Fruit fly (Drosophila melanogaster) whole organism, pupa: ENCODE measurements around the gene Arfip.

Experiments used
- CG12605 ChIP-seq: fragments of 200-800 bp; sonication (Bioruptor generic); IDR thresholded peaks from 2 replicates; pipeline ENCODE4 v1.3.6; 2022; ENCODE audit warnings: missing biosample characterization, missing genetic modification characterization
- CG8301 ChIP-seq: fragments of 200-800 bp; sonication (Bioruptor generic); optimal IDR thresholded peaks from 2 replicates; lab custom pipeline; 2018; ENCODE audit warnings: missing biosample characterization, mild to moderate bottlenecking, missing genetic modification characterization
- CG9948 ChIP-seq: fragments of 200-800 bp; sonication (Bioruptor generic); optimal IDR thresholded peaks from 2 replicates; lab custom pipeline; 2018; ENCODE audit warnings: missing biosample characterization, mild to moderate bottlenecking, missing genetic modification characterization, moderate library complexity
- D1 ChIP-seq: fragments of 200-800 bp; sonication (Bioruptor generic); optimal IDR thresholded peaks from 2 replicates; lab custom pipeline; 2018; ENCODE audit warnings: missing biosample characterization, mild to moderate bottlenecking, missing genetic modification characterization, moderate library complexity
- EcR ChIP-seq: fragments of 200-800 bp; sonication (Bioruptor generic); optimal IDR thresholded peaks from 3 replicates; lab custom pipeline; 2019; ENCODE audit warnings: missing biosample characterization, missing genetic modification characterization, mild to moderate bottlenecking, moderate library complexity, missing genetic modification reagents
- Ets98B ChIP-seq: fragments of 200-800 bp; sonication (Bioruptor generic); IDR thresholded peaks from 2 replicates; pipeline ENCODE4 v1.3.6; 2022; ENCODE audit warnings: missing biosample characterization, missing genetic modification characterization
- Snoo ChIP-seq: fragments of 200-800 bp; sonication (Bioruptor generic); optimal IDR thresholded peaks from 3 replicates; lab custom pipeline; 2017; ENCODE audit warnings: missing biosample characterization, mild to moderate bottlenecking, missing genetic modification characterization, inconsistent platforms
- fd96Ca ChIP-seq: fragments of 200-800 bp; sonication (Bioruptor generic); IDR thresholded peaks from 3 replicates; pipeline ENCODE4 v1.3.6; 2022; ENCODE audit warnings: missing biosample characterization, missing genetic modification characterization
- rn ChIP-seq: fragments of 200-800 bp; sonication (Bioruptor generic); IDR thresholded peaks from 2 replicates; pipeline ENCODE4 v1.3.6; 2022; ENCODE audit warnings: missing biosample characterization, missing genetic modification characterization

- TF ChIP-seq EcR (no peak), CG12605 (GFP tag; lab: Robert Waterston, UW) (no peak), Snoo (tag; lab: Kevin White, UChicago) (no peak), Ets98B (no peak), D1 (no peak), CG9948 (tag; lab: Kevin White, UChicago) (no peak), CG8301 (tag; lab: Kevin White, UChicago) (no peak), fd96Ca (GFP tag; lab: Robert Waterston, UW) (no peak), rn (GFP tag; lab: Robert Waterston, UW) (no peak)
These were observed 11.0 kb upstream of the Arfip start for dm6 chr3R:11245803-11246202.
